Worm (Caenorhabditis elegans) whole organism, midembryonic: ENCODE measurements around the gene C28H8.5.

ENCODE experiments used
- cog-1 ChIP-seq: sonication (generic microtip); optimal IDR thresholded peaks from 2 replicates; lab custom pipeline; 2016; ENCODE audit warnings: missing genetic modification characterization, missing compliant biosample characterization
- flt-1 ChIP-seq: fragments of 200-800 bp; sonication (Bioruptor generic); IDR thresholded peaks from 2 replicates; pipeline ENCODE4 v1.3.6; 2022; ENCODE audit warnings: missing genetic modification characterization, missing compliant biosample characterization
- klf-2 ChIP-seq: fragments of 200-800 bp; sonication (Bioruptor generic); conservative IDR thresholded peaks from 2 replicates; pipeline ENCODE4 v1.3.6; 2022; ENCODE audit warnings: missing genetic modification reagents, missing genetic modification characterization, missing compliant biosample characterization
- med-1 ChIP-seq: sonication (generic microtip); optimal IDR thresholded peaks from 2 replicates; lab custom pipeline; 2017; ENCODE audit warnings: missing genetic modification characterization, mild to moderate bottlenecking, missing compliant biosample characterization, antibody characterized with exemption, missing genetic modification reagents; ENCODE audit not compliant: insufficient read depth
- ref-1 ChIP-seq: fragments of 200-800 bp; sonication (Bioruptor generic); conservative IDR thresholded peaks from 2 replicates; pipeline ENCODE4 v1.3.6; 2022; ENCODE audit warnings: missing genetic modification reagents, missing genetic modification characterization, missing compliant biosample characterization
- tab-1 ChIP-seq: fragments of 200-800 bp; sonication (Bioruptor generic); IDR thresholded peaks from 2 replicates; pipeline ENCODE4 v1.3.6; 2022; ENCODE audit warnings: missing genetic modification characterization, missing compliant biosample characterization
- ztf-29 ChIP-seq: fragments of 200-800 bp; sonication (Bioruptor generic); IDR thresholded peaks from 2 replicates; pipeline ENCODE4 v1.3.6; 2022; ENCODE audit warnings: missing genetic modification reagents, missing genetic modification characterization, missing compliant biosample characterization

ce11 chrIII:5879291-5879968 lies 4.7 kb upstream of the C28H8.5 start, which contains the start of gene hpo-10:
- TF ChIP-seq ztf-29 (GFP tag; lab: Robert Waterston, UW) (no peak), cog-1 (no peak), klf-2 (no peak), ref-1 (GFP tag; lab: Robert Waterston, UW) (no peak), flt-1 (no peak), med-1 (GFP tag; lab: Kevin White, UChicago) (no peak), tab-1 (no peak)
